Fruit fly (Drosophila melanogaster) whole organism, pupa: ENCODE measurements around the gene CG3339.

Source experiments
- CG10348 ChIP-seq: fragments of 200-800 bp; sonication (Bioruptor generic); IDR thresholded peaks from 2 replicates; pipeline ENCODE4 v1.3.6; 2022; ENCODE audit warnings: missing biosample characterization, missing genetic modification characterization
- CG12605 ChIP-seq: fragments of 200-800 bp; sonication (Bioruptor generic); IDR thresholded peaks from 2 replicates; pipeline ENCODE4 v1.3.6; 2022; ENCODE audit warnings: missing biosample characterization, missing genetic modification characterization
- CG13204 ChIP-seq: fragments of 200-800 bp; sonication (Bioruptor generic); optimal IDR thresholded peaks from 2 replicates; lab custom pipeline; 2018; ENCODE audit warnings: missing biosample characterization, mild to moderate bottlenecking, missing genetic modification characterization, moderate library complexity
- CG14655 ChIP-seq: fragments of 200-800 bp; sonication (Bioruptor generic); optimal IDR thresholded peaks from 3 replicates; lab custom pipeline; 2017; ENCODE audit warnings: mild to moderate bottlenecking, missing biosample characterization, missing genetic modification reagents, missing genetic modification characterization
- CG15710 ChIP-seq: fragments of 200-800 bp; sonication (Bioruptor generic); optimal IDR thresholded peaks from 2 replicates; lab custom pipeline; 2018; ENCODE audit warnings: missing biosample characterization, mild to moderate bottlenecking, missing genetic modification characterization, moderate library complexity
- CG17806 ChIP-seq: fragments of 200-800 bp; sonication (Bioruptor generic); optimal IDR thresholded peaks from 2 replicates; lab custom pipeline; 2018; ENCODE audit warnings: missing biosample characterization, mild to moderate bottlenecking, missing genetic modification characterization, moderate library complexity
- CG32121 ChIP-seq: fragments of 200-800 bp; sonication (Bioruptor generic); IDR thresholded peaks from 2 replicates; pipeline ENCODE4 v1.3.6; 2022; ENCODE audit warnings: missing biosample characterization, missing genetic modification characterization
- CG34367 ChIP-seq: fragments of 200-800 bp; sonication (Bioruptor generic); optimal IDR thresholded peaks from 2 replicates; lab custom pipeline; 2018; ENCODE audit warnings: missing biosample characterization, mild to moderate bottlenecking, missing genetic modification characterization
- CG4496 ChIP-seq: fragments of 200-800 bp; sonication (Bioruptor generic); IDR thresholded peaks from 3 replicates; pipeline ENCODE4 v1.3.6; 2022; ENCODE audit warnings: missing biosample characterization, missing genetic modification characterization
- CG8159 ChIP-seq: fragments of 200-800 bp; sonication (Bioruptor generic); optimal IDR thresholded peaks from 3 replicates; lab custom pipeline; 2018; ENCODE audit warnings: missing biosample characterization, mild to moderate bottlenecking, missing genetic modification characterization, moderate library complexity
- CG8301 ChIP-seq: fragments of 200-800 bp; sonication (Bioruptor generic); optimal IDR thresholded peaks from 2 replicates; lab custom pipeline; 2018; ENCODE audit warnings: missing biosample characterization, mild to moderate bottlenecking, missing genetic modification characterization
- CG9948 ChIP-seq: fragments of 200-800 bp; sonication (Bioruptor generic); optimal IDR thresholded peaks from 2 replicates; lab custom pipeline; 2018; ENCODE audit warnings: missing biosample characterization, mild to moderate bottlenecking, missing genetic modification characterization, moderate library complexity
- D1 ChIP-seq: fragments of 200-800 bp; sonication (Bioruptor generic); optimal IDR thresholded peaks from 2 replicates; lab custom pipeline; 2018; ENCODE audit warnings: missing biosample characterization, mild to moderate bottlenecking, missing genetic modification characterization, moderate library complexity
- EcR ChIP-seq: fragments of 200-800 bp; sonication (Bioruptor generic); optimal IDR thresholded peaks from 3 replicates; lab custom pipeline; 2019; ENCODE audit warnings: missing biosample characterization, missing genetic modification characterization, mild to moderate bottlenecking, moderate library complexity, missing genetic modification reagents
- Ets98B ChIP-seq: fragments of 200-800 bp; sonication (Bioruptor generic); IDR thresholded peaks from 2 replicates; pipeline ENCODE4 v1.3.6; 2022; ENCODE audit warnings: missing biosample characterization, missing genetic modification characterization
- Pif1A ChIP-seq: fragments of 200-800 bp; sonication (Bioruptor generic); optimal IDR thresholded peaks from 3 replicates; lab custom pipeline; 2016; ENCODE audit warnings: missing biosample characterization, missing genetic modification characterization
- Pif1B ChIP-seq: fragments of 200-800 bp; sonication (Bioruptor generic); optimal IDR thresholded peaks from 3 replicates; lab custom pipeline; 2016; ENCODE audit warnings: missing biosample characterization, missing genetic modification characterization
- Snoo ChIP-seq: fragments of 200-800 bp; sonication (Bioruptor generic); optimal IDR thresholded peaks from 3 replicates; lab custom pipeline; 2017; ENCODE audit warnings: missing biosample characterization, mild to moderate bottlenecking, missing genetic modification characterization, inconsistent platforms
- fd96Ca ChIP-seq: fragments of 200-800 bp; sonication (Bioruptor generic); IDR thresholded peaks from 3 replicates; pipeline ENCODE4 v1.3.6; 2022; ENCODE audit warnings: missing biosample characterization, missing genetic modification characterization
- gl ChIP-seq: fragments of 200-800 bp; sonication (Bioruptor generic); optimal IDR thresholded peaks from 2 replicates; lab custom pipeline; 2018; ENCODE audit warnings: missing biosample characterization, mild to moderate bottlenecking, missing genetic modification characterization
- rn ChIP-seq: fragments of 200-800 bp; sonication (Bioruptor generic); IDR thresholded peaks from 2 replicates; pipeline ENCODE4 v1.3.6; 2022; ENCODE audit warnings: missing biosample characterization, missing genetic modification characterization

Gene CG3339

DNA sequence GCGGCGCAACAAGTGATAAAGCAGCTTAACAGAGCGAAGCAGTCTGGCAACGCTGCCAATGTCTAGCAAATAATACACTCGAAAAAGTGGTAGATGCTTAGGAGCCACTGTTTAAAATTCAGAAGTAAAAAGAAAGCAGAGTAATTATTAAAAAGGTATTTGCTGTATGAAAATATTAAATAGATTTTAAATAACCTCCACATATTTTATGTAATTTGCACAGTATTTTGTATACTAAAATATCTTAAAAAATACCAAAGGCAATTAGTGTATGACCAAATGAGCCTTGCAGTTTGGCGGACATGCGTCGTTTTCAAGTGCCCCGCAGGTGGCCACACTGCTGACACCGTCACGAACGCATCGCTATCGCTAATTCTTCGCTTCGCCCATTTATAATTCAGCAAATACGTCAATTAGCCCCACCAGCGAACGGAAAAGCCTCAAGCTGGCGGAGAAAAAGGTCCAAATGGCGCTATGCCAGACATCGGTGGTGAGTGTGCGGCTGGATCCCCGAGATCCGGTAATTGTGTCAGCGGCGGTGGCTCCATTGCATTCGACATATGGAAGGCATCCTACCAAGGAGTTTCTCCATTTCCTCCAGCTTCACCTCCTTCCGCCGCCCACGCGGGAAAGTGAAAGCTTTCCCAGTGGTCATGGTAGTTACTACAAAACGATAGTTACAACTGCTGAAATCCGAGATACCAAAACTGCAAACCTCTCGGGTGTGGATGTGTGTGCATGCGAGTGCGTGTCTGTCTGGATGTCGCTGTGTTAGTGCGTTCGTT lies 68.8 kb downstream of the CG3339 start, which contains the start of gene pll:
pll (minus strand) TSS at position 47 of the 785 bp plus-strand sequence.
- peak; percentile 94 for TF ChIP-seq CG4496
- peak; percentile 59 for TF ChIP-seq EcR
- no peak for TF ChIP-seq Pif1B (GFP tag; lab: Kevin White, UChicago)
- TF ChIP-seq CG10348 (GFP tag; lab: Robert Waterston, UW): 0 out of 2 replicates have a peak, but pooled peaks have one; percentile 50
- peak; percentile 72 for TF ChIP-seq Snoo (tag; lab: Kevin White, UChicago)
- peak; percentile 75 for TF ChIP-seq CG8159 (tag; lab: Kevin White, UChicago)
- TF ChIP-seq D1: no peak
- TF ChIP-seq CG12605: peak; percentile 90
- TF ChIP-seq fd96Ca (GFP tag; lab: Robert Waterston, UW): peak; percentile 79
- peak; percentile 64 for TF ChIP-seq CG8301 (tag; lab: Kevin White, UChicago)
- TF ChIP-seq CG14655 (GFP tag; lab: Kevin White, UChicago): no peak
- no peak for TF ChIP-seq Pif1A
- TF ChIP-seq CG13204: no peak
- TF ChIP-seq Ets98B (GFP tag; lab: Robert Waterston, UW): peak; percentile 88
- peak; percentile 64 for TF ChIP-seq CG9948 (tag; lab: Kevin White, UChicago)
- TF ChIP-seq CG34367 (tag; lab: Kevin White, UChicago): peak; percentile 71
- peak; percentile 76 for TF ChIP-seq CG17806
- peak; percentile 75 for TF ChIP-seq CG15710 (tag; lab: Kevin White, UChicago)
- no peak for TF ChIP-seq gl
- peak; percentile 70; the same call in 1 of the 2 replicates for TF ChIP-seq rn (GFP tag; lab: Robert Waterston, UW)
- TF ChIP-seq CG32121 (GFP tag; lab: Robert Waterston, UW): peak; percentile 85

dm6 chr3R:27250907-27251306 lies 71.2 kb downstream of the CG3339 start, which contains the start of the genes TTLL6B and TfIIA-L:
TSS of gene TTLL6B (minus strand) at chr3R:27251007.
TSS of gene TfIIA-L (plus strand) at chr3R:27251112.
- no peak for TF ChIP-seq Pif1B (GFP tag; lab: Kevin White, UChicago)
- no peak for TF ChIP-seq CG8159 (tag; lab: Kevin White, UChicago)
- no peak for TF ChIP-seq CG9948 (tag; lab: Kevin White, UChicago)
- no peak for TF ChIP-seq D1
- TF ChIP-seq CG14655 (GFP tag; lab: Kevin White, UChicago): no peak
- no peak for TF ChIP-seq Snoo (tag; lab: Kevin White, UChicago)
- no peak for TF ChIP-seq CG17806

- TF ChIP-seq Snoo (tag; lab: Kevin White, UChicago): no peak
- no peak for TF ChIP-seq CG34367 (tag; lab: Kevin White, UChicago)
- TF ChIP-seq EcR: no peak
- no peak for TF ChIP-seq rn (GFP tag; lab: Robert Waterston, UW)
- TF ChIP-seq CG8159 (tag; lab: Kevin White, UChicago): no peak
- TF ChIP-seq CG12605: no peak
- TF ChIP-seq Pif1B (GFP tag; lab: Kevin White, UChicago): no peak
Observed at dm6 chr3R:27247892-27248291, 74.2 kb downstream of the CG3339 start, which contains the start of gene CG5984. TSS of gene CG5984 (minus strand) at chr3R:27247992.

dm6 chr3R:27246264-27246663 lies 75.9 kb downstream of the CG3339 start:
- TF ChIP-seq CG8301 (tag; lab: Kevin White, UChicago) (peak; percentile 81), CG17806 (peak; percentile 69), CG10348 (GFP tag; lab: Robert Waterston, UW) (no peak), Pif1B (GFP tag; lab: Kevin White, UChicago) (no peak), CG8159 (tag; lab: Kevin White, UChicago) (peak; percentile 87), CG34367 (tag; lab: Kevin White, UChicago) (peak; percentile 68), CG15710 (tag; lab: Kevin White, UChicago) (peak; percentile 80), EcR (no peak), CG12605 (peak; percentile 64), Snoo (tag; lab: Kevin White, UChicago) (no peak), rn (GFP tag; lab: Robert Waterston, UW) (no peak), fd96Ca (GFP tag; lab: Robert Waterston, UW) (no peak), CG14655 (GFP tag; lab: Kevin White, UChicago) (no peak), CG4496 (peak; percentile 48; the same call in 1 of the 3 replicates), CG32121 (GFP tag; lab: Robert Waterston, UW) (peak; percentile 49), CG9948 (tag; lab: Kevin White, UChicago) (peak; percentile 83), Pif1A (peak; percentile 5), CG13204 (peak; percentile 10), gl (no peak)

dm6 chr3R:27245401-27245757 lies 76.7 kb downstream of the CG3339 start:
- no peak for TF ChIP-seq gl
- 0 out of 2 replicates have a peak, but pooled peaks have one; percentile 25 for TF ChIP-seq CG32121 (GFP tag; lab: Robert Waterston, UW)
- no peak for TF ChIP-seq CG8159 (tag; lab: Kevin White, UChicago)
- TF ChIP-seq CG8301 (tag; lab: Kevin White, UChicago): no peak
- no peak for TF ChIP-seq CG9948 (tag; lab: Kevin White, UChicago)
- TF ChIP-seq CG10348 (GFP tag; lab: Robert Waterston, UW): no peak
